Fruit fly (Drosophila melanogaster) whole organism, prepupa: ENCODE data around the gene CG6163.

Source experiments
- Blimp-1 ChIP-seq: fragments of 200-800 bp; sonication (Bioruptor generic); optimal IDR thresholded peaks from 3 replicates; lab custom pipeline; 2017; ENCODE audit warnings: missing biosample characterization, missing genetic modification characterization, mild to moderate bottlenecking, moderate library complexity, missing genetic modification reagents
- CG10631 ChIP-seq: fragments of 200-800 bp; sonication (Bioruptor generic); optimal IDR thresholded peaks from 2 replicates; lab custom pipeline; 2016; ENCODE audit warnings: missing biosample characterization, missing genetic modification characterization
- CG10669 ChIP-seq: fragments of 200-800 bp; sonication (Bioruptor generic); optimal IDR thresholded peaks from 3 replicates; lab custom pipeline; 2018; ENCODE audit warnings: missing biosample characterization, mild to moderate bottlenecking, missing genetic modification characterization, moderate library complexity
- CG11294 ChIP-seq: fragments of 200-800 bp; sonication (Bioruptor generic); IDR thresholded peaks from 2 replicates; pipeline ENCODE4 v1.3.6; 2022; ENCODE audit warnings: missing biosample characterization, missing genetic modification characterization
- CG11762 ChIP-seq: fragments of 200-800 bp; sonication (Bioruptor generic); optimal IDR thresholded peaks from 3 replicates; lab custom pipeline; 2016; ENCODE audit warnings: missing biosample characterization, missing genetic modification characterization; ENCODE audit not compliant: insufficient read depth
- CG11902 ChIP-seq: fragments of 200-800 bp; sonication (Bioruptor generic); optimal IDR thresholded peaks from 3 replicates; lab custom pipeline; 2016; ENCODE audit warnings: missing biosample characterization, missing genetic modification characterization
- CG15336 ChIP-seq: fragments of 200-800 bp; sonication (Bioruptor generic); IDR thresholded peaks from 2 replicates; pipeline ENCODE4 v1.3.6; 2022; ENCODE audit warnings: missing biosample characterization, missing genetic modification characterization
- CG3032 ChIP-seq: fragments of 200-800 bp; optimal IDR thresholded peaks from 2 replicates; lab custom pipeline; 2019; ENCODE audit warnings: missing biosample characterization, mild to moderate bottlenecking, missing genetic modification characterization, moderate library complexity
- CG31627 ChIP-seq: fragments of 200-800 bp; sonication (Bioruptor generic); optimal IDR thresholded peaks from 3 replicates; lab custom pipeline; 2016; ENCODE audit warnings: missing biosample characterization, missing genetic modification characterization
- CG32006 ChIP-seq: fragments of 200-800 bp; sonication (Bioruptor generic); optimal IDR thresholded peaks from 3 replicates; lab custom pipeline; 2017; ENCODE audit warnings: missing biosample characterization, mild to moderate bottlenecking, missing genetic modification characterization
- CG4318 ChIP-seq: fragments of 200-800 bp; sonication (Bioruptor generic); optimal IDR thresholded peaks from 3 replicates; lab custom pipeline; 2017; ENCODE audit warnings: missing biosample characterization, mild to moderate bottlenecking, missing genetic modification characterization
- CG6163 ChIP-seq: fragments of 200-800 bp; sonication (Bioruptor generic); IDR thresholded peaks from 3 replicates; pipeline ENCODE4 v1.3.6; 2022; ENCODE audit warnings: missing biosample characterization, missing genetic modification characterization
- CG6276 ChIP-seq: fragments of 200-800 bp; sonication (Bioruptor generic); optimal IDR thresholded peaks from 2 replicates; lab custom pipeline; 2017; ENCODE audit warnings: missing biosample characterization, mild to moderate bottlenecking, missing genetic modification characterization
- CG6792 ChIP-seq: fragments of 200-800 bp; sonication (Bioruptor generic); optimal IDR thresholded peaks from 3 replicates; lab custom pipeline; 2016; ENCODE audit warnings: missing biosample characterization, missing genetic modification characterization
- CG6808 ChIP-seq: fragments of 200-800 bp; sonication (Bioruptor generic); optimal IDR thresholded peaks from 3 replicates; lab custom pipeline; 2017; ENCODE audit warnings: missing biosample characterization, missing genetic modification characterization, mild to moderate bottlenecking, moderate library complexity, missing genetic modification reagents
- CG6854 ChIP-seq: fragments of 200-800 bp; sonication (Bioruptor generic); optimal IDR thresholded peaks from 2 replicates; lab custom pipeline; 2017; ENCODE audit warnings: missing biosample characterization, mild to moderate bottlenecking, missing genetic modification characterization
- CG7368 ChIP-seq: fragments of 200-800 bp; sonication (Bioruptor generic); optimal IDR thresholded peaks from 3 replicates; lab custom pipeline; 2016; ENCODE audit warnings: missing biosample characterization, missing genetic modification characterization
- CG8319 ChIP-seq: fragments of 200-800 bp; sonication (Bioruptor generic); optimal IDR thresholded peaks from 3 replicates; lab custom pipeline; 2016; ENCODE audit warnings: missing biosample characterization, missing genetic modification characterization
- CG9139 ChIP-seq: fragments of 200-800 bp; sonication (Bioruptor generic); optimal IDR thresholded peaks from 3 replicates; lab custom pipeline; 2017; ENCODE audit warnings: missing biosample characterization, mild to moderate bottlenecking, missing genetic modification characterization
- Eip78C ChIP-seq: fragments of 200-800 bp; sonication (Bioruptor generic); peaks from one replicate; lab custom pipeline; 2016; ENCODE audit warnings: missing biosample characterization, missing genetic modification characterization
- Eip93F ChIP-seq: fragments of 200-800 bp; sonication (Bioruptor generic); optimal IDR thresholded peaks from 2 replicates; lab custom pipeline; 2016; ENCODE audit warnings: missing biosample characterization, mild to moderate bottlenecking, missing genetic modification characterization
- Ets21C ChIP-seq: fragments of 200-800 bp; sonication (Bioruptor generic); optimal IDR thresholded peaks from 3 replicates; lab custom pipeline; 2016; ENCODE audit warnings: missing biosample characterization, missing genetic modification characterization
- Gug ChIP-seq: fragments of 200-800 bp; sonication (Bioruptor generic); IDR thresholded peaks from 2 replicates; pipeline ENCODE4 v1.3.6; 2022; ENCODE audit warnings: missing biosample characterization, missing genetic modification characterization
- Hr38 ChIP-seq: sonication (Bioruptor generic); optimal IDR thresholded peaks from 2 replicates; lab custom pipeline; 2016; ENCODE audit warnings: missing biosample characterization, missing genetic modification characterization
- Hr4 ChIP-seq: fragments of 200-800 bp; sonication (Bioruptor generic); optimal IDR thresholded peaks from 3 replicates; lab custom pipeline; 2016; ENCODE audit warnings: missing biosample characterization, missing genetic modification characterization
- Met ChIP-seq: fragments of 200-800 bp; sonication (Bioruptor generic); optimal IDR thresholded peaks from 3 replicates; lab custom pipeline; 2016; ENCODE audit warnings: missing biosample characterization, missing genetic modification characterization
- OdsH ChIP-seq: fragments of 200-800 bp; sonication (Bioruptor generic); optimal IDR thresholded peaks from 3 replicates; lab custom pipeline; 2016; ENCODE audit warnings: missing biosample characterization, missing genetic modification characterization
- Smox ChIP-seq: fragments of 200-800 bp; sonication (Bioruptor generic); optimal IDR thresholded peaks from 3 replicates; lab custom pipeline; 2016; ENCODE audit warnings: missing biosample characterization, missing genetic modification characterization
- Sox102F ChIP-seq: fragments of 200-800 bp; sonication (Bioruptor generic); optimal IDR thresholded peaks from 2 replicates; lab custom pipeline; 2016; ENCODE audit warnings: missing biosample characterization, mild to moderate bottlenecking, missing genetic modification characterization
- Sox14 ChIP-seq: fragments of 200-800 bp; sonication (Bioruptor generic); optimal IDR thresholded peaks from 3 replicates; lab custom pipeline; 2016; ENCODE audit warnings: missing biosample characterization, missing genetic modification characterization
- achi ChIP-seq: fragments of 200-800 bp; sonication (Bioruptor generic); optimal IDR thresholded peaks from 3 replicates; lab custom pipeline; 2016; ENCODE audit warnings: missing biosample characterization, missing genetic modification characterization
- cyc ChIP-seq: fragments of 200-800 bp; sonication (Bioruptor generic); optimal IDR thresholded peaks from 3 replicates; lab custom pipeline; 2016; ENCODE audit warnings: missing biosample characterization, missing genetic modification characterization
- dsx ChIP-seq: fragments of 200-800 bp; optimal IDR thresholded peaks from 3 replicates; lab custom pipeline; 2019; ENCODE audit warnings: missing biosample characterization, mild to moderate bottlenecking, missing genetic modification characterization, moderate library complexity; ENCODE audit not compliant: poor library complexity, severe bottlenecking
- eg ChIP-seq: fragments of 200-800 bp; sonication (Bioruptor generic); IDR thresholded peaks from 3 replicates; pipeline ENCODE4 v1.3.6; 2022; ENCODE audit warnings: missing biosample characterization, missing genetic modification characterization
- esn ChIP-seq: fragments of 200-800 bp; sonication (Bioruptor generic); optimal IDR thresholded peaks from 2 replicates; lab custom pipeline; 2016; ENCODE audit warnings: missing biosample characterization, mild to moderate bottlenecking, missing genetic modification characterization, moderate library complexity
- fd85E ChIP-seq: fragments of 200-800 bp; sonication (Bioruptor generic); optimal IDR thresholded peaks from 3 replicates; lab custom pipeline; 2016; ENCODE audit warnings: missing biosample characterization, missing genetic modification characterization
- fkh ChIP-seq: fragments of 200-800 bp; sonication (Bioruptor generic); optimal IDR thresholded peaks from 3 replicates; lab custom pipeline; 2017; ENCODE audit warnings: missing biosample characterization, mild to moderate bottlenecking, missing genetic modification characterization, moderate library complexity
- net ChIP-seq: fragments of 200-800 bp; sonication (Bioruptor generic); optimal IDR thresholded peaks from 3 replicates; lab custom pipeline; 2016; ENCODE audit warnings: missing biosample characterization, missing genetic modification characterization
- ss ChIP-seq, 2 experiments: fragments of 200-800 bp; sonication (Bioruptor generic); optimal IDR thresholded peaks; 2 replicates in 1 of 2; 3 replicates in 1 of 2; lab custom pipeline; 2017 to 2018; ENCODE audit warnings: mild to moderate bottlenecking in 2 of 2, missing biosample characterization in 2 of 2, missing genetic modification characterization in 2 of 2, moderate library complexity in 1 of 2
- svp ChIP-seq: fragments of 200-800 bp; sonication (Bioruptor generic); peaks from one replicate; lab custom pipeline; 2016; ENCODE audit warnings: missing biosample characterization, missing genetic modification characterization
- topi ChIP-seq: fragments of 200-800 bp; sonication (Bioruptor generic); optimal IDR thresholded peaks from 3 replicates; lab custom pipeline; 2016; ENCODE audit warnings: missing biosample characterization, missing genetic modification characterization

CG6163 gene

dm6 chr3L:11388964-11389625 is 24.4 kb upstream of the CG6163 start (continued):
- TF ChIP-seq CG6276 = peak; percentile 72
- TF ChIP-seq OdsH (GFP tag; lab: Kevin White, UChicago) = peak; percentile 78
- no peak for TF ChIP-seq Ets21C (GFP tag; lab: Kevin White, UChicago)
- peak; percentile 92 for TF ChIP-seq CG15336 (GFP tag; lab: Robert Waterston, UW)
- TF ChIP-seq CG32006 (GFP tag; lab: Kevin White, UChicago) = peak; percentile 85
- peak; percentile 81 for TF ChIP-seq CG10631 (GFP tag; lab: Kevin White, UChicago)
- TF ChIP-seq dsx = peak; percentile 83
- peak; percentile 71 for TF ChIP-seq CG6792
- TF ChIP-seq CG6854 (GFP tag; lab: Kevin White, UChicago) = peak; percentile 53
- TF ChIP-seq CG9139 (GFP tag; lab: Kevin White, UChicago) = peak; percentile 75
- TF ChIP-seq CG8319 = peak; percentile 3
- TF ChIP-seq CG6163 (GFP tag; lab: Robert Waterston, UW) = peak; percentile 65; the same call in 2 of the 3 replicates
- peak; percentile 63 for TF ChIP-seq Sox14 (GFP tag; lab: Kevin White, UChicago)
- peak; percentile 81 for TF ChIP-seq Sox102F (GFP tag; lab: Kevin White, UChicago)
- peak; percentile 64 for TF ChIP-seq CG10669 (GFP tag; lab: Kevin White, UChicago)
- TF ChIP-seq Gug (GFP tag; lab: Robert Waterston, UW) = peak; percentile 53
- peak; percentile 50 for TF ChIP-seq CG7368 (GFP tag; lab: Kevin White, UChicago)
- TF ChIP-seq Eip93F (GFP tag; lab: Kevin White, UChicago) = peak; percentile 4
- TF ChIP-seq, all 60 proteins: peak for 56

dm6 chr3L:11384824-11385457 is 20.3 kb upstream of the CG6163 start:
- peak; percentile 10 for TF ChIP-seq Met (GFP tag; lab: Kevin White, UChicago)
- TF ChIP-seq OdsH (GFP tag; lab: Kevin White, UChicago) = peak; percentile 9
- no peak for TF ChIP-seq Hr4
- peak; percentile 67 for TF ChIP-seq Eip78C (GFP tag; lab: Kevin White, UChicago)
- TF ChIP-seq esn (GFP tag; lab: Kevin White, UChicago) = peak; percentile 10
- no peak for TF ChIP-seq cyc (GFP tag; lab: Kevin White, UChicago)
- TF ChIP-seq CG4318 = no peak
- peak; percentile 61 for TF ChIP-seq svp (GFP tag; lab: Kevin White, UChicago)
- peak; percentile 13 for TF ChIP-seq topi

DNA sequence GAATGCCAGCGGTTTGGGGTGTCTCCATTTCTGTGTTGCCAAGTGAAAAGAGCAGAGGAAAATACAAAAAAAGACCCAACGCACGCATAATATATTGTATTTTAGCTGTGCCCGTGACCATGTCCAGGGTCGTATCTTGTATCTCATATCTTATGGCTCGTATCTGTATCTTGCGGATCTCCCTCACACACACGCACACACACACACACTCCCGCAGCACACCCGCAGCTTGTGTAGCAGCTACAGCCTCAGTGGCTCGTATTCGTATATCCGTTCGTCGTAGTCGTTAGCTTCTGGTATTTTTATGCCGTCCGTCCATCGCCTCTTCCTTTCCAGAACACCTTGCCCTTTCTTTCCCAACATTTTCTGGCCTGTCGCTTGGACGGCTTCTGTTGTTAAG is 19.5 kb upstream of the CG6163 start:
- TF ChIP-seq dsx (peak; percentile 59), CG7368 (GFP tag; lab: Kevin White, UChicago) (no peak), Hr38 (GFP tag; lab: Kevin White, UChicago) (no peak), CG15336 (GFP tag; lab: Robert Waterston, UW) (no peak), CG6854 (GFP tag; lab: Kevin White, UChicago) (peak; percentile 26), fd85E (GFP tag; lab: Kevin White, UChicago) (no peak), CG9139 (GFP tag; lab: Kevin White, UChicago) (peak; percentile 10), ss (GFP tag; optimal IDR thresholded peaks at IDR 0.05; lab: Kevin White, UChicago) (peak; percentile 12 to 51), CG11902 (GFP tag; lab: Kevin White, UChicago) (no peak), Blimp-1 (GFP tag; lab: Kevin White, UChicago) (no peak), fkh (peak; percentile 21)

DNA sequence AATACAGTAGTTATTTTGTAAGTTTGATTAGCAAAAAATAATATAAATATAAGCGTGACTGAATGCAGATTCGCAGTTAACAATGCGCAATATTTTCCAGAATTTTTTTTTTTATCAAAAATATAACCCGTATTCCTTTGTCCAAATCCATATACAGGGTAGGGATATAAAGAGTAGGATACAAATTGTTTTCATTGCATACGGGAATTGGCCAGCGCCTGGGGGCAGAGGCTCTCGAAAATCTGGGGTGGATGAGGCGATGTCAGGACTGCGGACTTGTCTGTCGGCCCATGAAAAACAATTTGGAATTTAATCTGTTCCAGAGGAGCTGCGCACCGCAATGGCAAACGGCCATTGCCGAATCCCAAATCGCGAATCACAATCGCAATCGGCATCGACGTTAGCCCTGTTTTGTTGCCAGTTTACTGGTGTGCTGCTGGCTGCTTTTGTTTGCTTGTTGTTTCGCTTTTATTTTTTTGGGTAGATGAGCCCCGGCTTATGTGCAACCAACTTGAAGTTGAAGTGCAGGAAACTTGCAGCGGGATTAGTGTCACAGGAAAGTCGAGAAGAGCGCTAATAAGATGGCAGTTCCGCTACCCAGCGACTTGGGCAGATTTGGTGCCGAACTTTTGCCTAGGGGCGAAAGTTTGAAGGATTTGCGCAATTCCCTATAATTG is 18.2 kb upstream of the CG6163 start:
- TF ChIP-seq CG6276 = no peak
- peak; percentile 14 for TF ChIP-seq Smox (GFP tag; lab: Kevin White, UChicago)
- no peak for TF ChIP-seq CG11902 (GFP tag; lab: Kevin White, UChicago)
- TF ChIP-seq CG6808 = peak; percentile 46
- TF ChIP-seq Gug (GFP tag; lab: Robert Waterston, UW) = no peak
- peak; percentile 11 for TF ChIP-seq achi (GFP tag; lab: Kevin White, UChicago)
- TF ChIP-seq Eip93F (GFP tag; lab: Kevin White, UChicago) = no peak
- no peak for TF ChIP-seq net
- no peak for TF ChIP-seq Blimp-1 (GFP tag; lab: Kevin White, UChicago)
- peak; percentile 68 for TF ChIP-seq topi
- TF ChIP-seq esn (GFP tag; lab: Kevin White, UChicago) = peak; percentile 38
- TF ChIP-seq CG11762 (GFP tag; lab: Kevin White, UChicago) = no peak
- no peak for TF ChIP-seq Hr4
- TF ChIP-seq CG10631 (GFP tag; lab: Kevin White, UChicago) = peak; percentile 23
- TF ChIP-seq CG11294 (GFP tag; lab: Robert Waterston, UW) = no peak
- no peak for TF ChIP-seq fkh
- peak; percentile 14 for TF ChIP-seq CG31627
- peak; percentile 64 for TF ChIP-seq CG10669 (GFP tag; lab: Kevin White, UChicago)
- peak; percentile 55 for TF ChIP-seq CG3032 (tag; lab: Kevin White, UChicago)
- TF ChIP-seq eg = no peak
